Worm (Caenorhabditis elegans) whole organism, L4 larva: ENCODE measurements around the gene ZK697.14.

Experiments
- Y75B8A.6 ChIP-seq: fragments of 200-800 bp; sonication (Bioruptor generic); IDR thresholded peaks from 2 replicates; pipeline ENCODE4 v1.3.6; 2022; ENCODE audit warnings: missing genetic modification reagents, missing genetic modification characterization, missing compliant biosample characterization
- ama-1 ChIP-seq: fragments of 150-350 bp; optimal IDR thresholded peaks from 2 replicates; lab custom pipeline; 2014; ENCODE audit warnings: inconsistent platforms, mixed read lengths
- fos-1 ChIP-seq: fragments of 150-350 bp; optimal IDR thresholded peaks from 2 replicates; lab custom pipeline; 2014; ENCODE audit warnings: missing biosample characterization, missing genetic modification characterization
- mxl-2 ChIP-seq: fragments of 200-800 bp; sonication (Bioruptor generic); conservative IDR thresholded peaks from 2 replicates; pipeline ENCODE4 v1.3.6; 2022; ENCODE audit warnings: missing genetic modification reagents, missing genetic modification characterization, missing compliant biosample characterization
- nhr-102 ChIP-seq: sonication (generic microtip); optimal IDR thresholded peaks from 2 replicates; lab custom pipeline; 2016; ENCODE audit warnings: mild to moderate bottlenecking, missing genetic modification characterization, moderate library complexity, missing compliant biosample characterization
- nhr-76 ChIP-seq: fragments of 150-350 bp; optimal IDR thresholded peaks from 2 replicates; lab custom pipeline; 2014; ENCODE audit warnings: missing biosample characterization, missing genetic modification characterization
- unc-39 ChIP-seq: sonication (generic microtip); optimal IDR thresholded peaks from 2 replicates; lab custom pipeline; 2017; ENCODE audit warnings: missing biosample characterization, missing genetic modification characterization

ce11 chrV:1779136-1779535 lies 23.6 kb upstream of the ZK697.14 start, which contains the start of gene F36H9.4:
- TF ChIP-seq nhr-76, result no peak
- no peak for TF ChIP-seq ama-1 (lab: Kevin White, UChicago)
- TF ChIP-seq mxl-2 (GFP tag; lab: Robert Waterston, UW), result no peak
- TF ChIP-seq unc-39, result no peak
- no peak for TF ChIP-seq nhr-102 (tag; lab: Kevin White, UChicago)
- TF ChIP-seq fos-1 (tag; lab: Kevin White, UChicago), result no peak
- no peak for TF ChIP-seq Y75B8A.6 (GFP tag; lab: Robert Waterston, UW)
